Fruit fly (Drosophila melanogaster): ENCODE data around the gene CG11158.

DNA sequence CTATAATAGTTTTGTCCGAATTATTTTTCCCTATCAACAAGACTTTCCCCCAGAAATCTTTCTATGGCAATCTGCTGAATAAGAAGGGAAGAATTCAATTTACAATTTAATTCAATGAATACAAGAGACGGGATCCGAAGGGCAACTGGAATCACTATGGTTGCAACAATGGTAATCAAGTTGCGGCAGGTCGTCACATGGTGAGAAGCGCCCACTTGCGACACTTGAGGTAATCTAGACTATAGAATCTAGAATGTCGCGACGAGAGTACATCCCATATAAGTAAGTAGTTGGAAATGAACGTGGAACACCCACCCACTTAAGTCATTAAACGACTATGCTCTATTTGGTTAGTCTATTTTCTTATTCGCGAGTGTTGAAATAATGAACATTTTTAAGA lies 846 bp upstream of the CG11158 start:
- no peak for TF ChIP-seq Dfd (GFP tag; optimal IDR thresholded peaks at IDR 0.05)
- no peak for TF ChIP-seq OdsH (GFP tag; optimal IDR thresholded peaks at IDR 0.05)
- TF ChIP-seq Hr78 (GFP tag; optimal IDR thresholded peaks at IDR 0.05): no peak
- no peak for TF ChIP-seq brk (GFP tag; optimal IDR thresholded peaks at IDR 0.05)
- no peak for TF ChIP-seq psq (GFP tag; optimal IDR thresholded peaks at IDR 0.05)
- no peak for TF ChIP-seq usp (GFP tag; optimal IDR thresholded peaks at IDR 0.05)
- TF ChIP-seq ey (GFP tag; optimal IDR thresholded peaks at IDR 0.05): no peak
- no peak for TF ChIP-seq sv (GFP tag; optimal IDR thresholded peaks at IDR 0.05)

Measured in whole organism, wandering third instar larva.